Worm (Caenorhabditis elegans) whole organism, L4/young adult: Measurements from ENCODE around the gene F53A9.7.

ENCODE experiments used
- W03F9.2 ChIP-seq: fragments of 150-350 bp; optimal IDR thresholded peaks from 2 replicates; lab custom pipeline; 2014; ENCODE audit warnings: missing biosample characterization, missing genetic modification characterization
- dao-5 ChIP-seq: sonication (generic microtip); optimal IDR thresholded peaks from 2 replicates; lab custom pipeline; 2016; ENCODE audit warnings: missing genotype, missing genetic modification characterization, moderate library complexity, missing compliant biosample characterization
- him-1 ChIP-seq: sonication (generic microtip); optimal IDR thresholded peaks from 2 replicates; lab custom pipeline; 2016; ENCODE audit warnings: missing genotype, missing genetic modification reagents, missing genetic modification characterization, missing compliant biosample characterization

ce11 chrX:8737801-8738200 lies 21.1 kb upstream of the F53A9.7 start:
- no peak for TF ChIP-seq W03F9.2 (tag; lab: Kevin White, UChicago)
- TF ChIP-seq him-1 (tag; lab: Kevin White, UChicago): no peak
- TF ChIP-seq dao-5 (tag; lab: Kevin White, UChicago): no peak
